Fruit fly (Drosophila melanogaster) whole organism, pupa: ENCODE data around the gene LysB.

Experiments
- CG10348 ChIP-seq: fragments of 200-800 bp; sonication (Bioruptor generic); IDR thresholded peaks from 2 replicates; pipeline ENCODE4 v1.3.6; 2022; ENCODE audit warnings: missing biosample characterization, missing genetic modification characterization
- CG12605 ChIP-seq: fragments of 200-800 bp; sonication (Bioruptor generic); IDR thresholded peaks from 2 replicates; pipeline ENCODE4 v1.3.6; 2022; ENCODE audit warnings: missing biosample characterization, missing genetic modification characterization
- CG14655 ChIP-seq: fragments of 200-800 bp; sonication (Bioruptor generic); optimal IDR thresholded peaks from 3 replicates; lab custom pipeline; 2017; ENCODE audit warnings: mild to moderate bottlenecking, missing biosample characterization, missing genetic modification reagents, missing genetic modification characterization
- CG4496 ChIP-seq: fragments of 200-800 bp; sonication (Bioruptor generic); IDR thresholded peaks from 3 replicates; pipeline ENCODE4 v1.3.6; 2022; ENCODE audit warnings: missing biosample characterization, missing genetic modification characterization
- Pif1A ChIP-seq: fragments of 200-800 bp; sonication (Bioruptor generic); optimal IDR thresholded peaks from 3 replicates; lab custom pipeline; 2016; ENCODE audit warnings: missing biosample characterization, missing genetic modification characterization
- Snoo ChIP-seq: fragments of 200-800 bp; sonication (Bioruptor generic); optimal IDR thresholded peaks from 3 replicates; lab custom pipeline; 2017; ENCODE audit warnings: missing biosample characterization, mild to moderate bottlenecking, missing genetic modification characterization, inconsistent platforms

DNA sequence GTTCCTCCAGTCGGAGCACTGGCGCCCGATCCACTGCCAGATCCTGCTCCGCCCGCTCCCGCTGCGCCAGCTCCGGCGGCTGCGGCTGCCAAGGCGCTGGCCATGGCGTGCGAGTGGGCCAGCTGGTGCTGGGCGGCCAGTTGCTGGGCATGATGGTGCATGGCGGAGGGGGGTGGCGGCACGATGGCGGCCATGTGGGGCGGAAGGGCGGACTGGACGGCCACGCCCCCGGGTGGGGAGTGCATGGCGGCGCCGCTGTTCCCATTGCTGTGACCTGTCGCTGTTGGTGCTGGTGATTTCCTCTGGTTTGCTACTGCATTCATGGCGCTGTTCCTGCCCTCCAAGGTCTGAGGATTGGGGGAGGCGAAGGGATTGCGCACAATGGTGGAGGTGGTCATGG is 34.3 kb upstream of the LysB start:
- TF ChIP-seq CG14655 (GFP tag; lab: Kevin White, UChicago) (no peak), Snoo (no peak), CG4496 (GFP tag; lab: Robert Waterston, UW) (no peak), Pif1A (GFP tag; lab: Kevin White, UChicago) (no peak), CG10348 (GFP tag; lab: Robert Waterston, UW) (no peak), CG12605 (GFP tag; lab: Robert Waterston, UW) (no peak)
